Worm (Caenorhabditis elegans) whole organism, mixed stage, embryonic: ENCODE measurements around the gene sams-1.
A peak's percentile ranks its signal among the peaks of the same experiment; 100 is the strongest.

Source experiments
- M03D4.4 ChIP-seq: sonication (generic microtip); optimal IDR thresholded peaks from 2 replicates; lab custom pipeline; 2017; ENCODE audit warnings: mild to moderate bottlenecking, missing genetic modification characterization, missing compliant biosample characterization
- bed-3 ChIP-seq: fragments of 200-800 bp; sonication (Bioruptor generic); optimal IDR thresholded peaks from 3 replicates; lab custom pipeline; 2018; ENCODE audit warnings: mild to moderate bottlenecking, missing genetic modification characterization, moderate library complexity, missing compliant biosample characterization
- ceh-39 ChIP-seq: fragments of 150-350 bp; optimal IDR thresholded peaks from 2 replicates; lab custom pipeline; 2014; ENCODE audit warnings: missing biosample characterization, missing genetic modification characterization
- ceh-43 ChIP-seq: fragments of 200-800 bp; sonication (Bioruptor generic); optimal IDR thresholded peaks from 2 replicates; lab custom pipeline; 2018; ENCODE audit warnings: mild to moderate bottlenecking, missing genetic modification characterization, moderate library complexity, missing compliant biosample characterization
- ceh-83 ChIP-seq: fragments of 200-800 bp; sonication (Bioruptor generic); optimal IDR thresholded peaks from 2 replicates; lab custom pipeline; 2018; ENCODE audit warnings: mild to moderate bottlenecking, missing genetic modification characterization, missing compliant biosample characterization
- ces-1 ChIP-seq: fragments of 150-350 bp; optimal IDR thresholded peaks from 2 replicates; lab custom pipeline; 2014; ENCODE audit warnings: missing biosample characterization, missing genetic modification reagents, missing genetic modification characterization
- cnd-1 ChIP-seq: fragments of 200-800 bp; sonication (Bioruptor generic); optimal IDR thresholded peaks from 2 replicates; lab custom pipeline; 2018; ENCODE audit warnings: mild to moderate bottlenecking, missing genetic modification characterization, missing compliant biosample characterization
- drap-1 ChIP-seq: fragments of 200-800 bp; sonication (Bioruptor generic); optimal IDR thresholded peaks from 3 replicates; lab custom pipeline; 2018; ENCODE audit warnings: mild to moderate bottlenecking, missing genetic modification characterization, missing compliant biosample characterization
- elt-1 ChIP-seq: sonication (generic microtip); optimal IDR thresholded peaks from 2 replicates; lab custom pipeline; 2017; ENCODE audit warnings: missing genetic modification characterization, mild to moderate bottlenecking, missing compliant biosample characterization, antibody characterized with exemption, moderate library complexity, borderline replicate concordance; ENCODE audit not compliant: insufficient read depth
- elt-3 ChIP-seq: fragments of 150-350 bp; optimal IDR thresholded peaks from 2 replicates; lab custom pipeline; 2014; ENCODE audit warnings: missing biosample characterization, missing genetic modification characterization
- ham-2 ChIP-seq: fragments of 200-800 bp; sonication (Bioruptor generic); optimal IDR thresholded peaks from 2 replicates; lab custom pipeline; 2018; ENCODE audit warnings: mild to moderate bottlenecking, missing genetic modification characterization, missing compliant biosample characterization
- hlh-1 ChIP-seq: fragments of 150-350 bp; optimal IDR thresholded peaks from 2 replicates; lab custom pipeline; 2014; ENCODE audit warnings: missing biosample characterization, missing genetic modification reagents, missing genetic modification characterization
- lin-13 ChIP-seq: fragments of 150-350 bp; optimal IDR thresholded peaks from 2 replicates; lab custom pipeline; 2014; ENCODE audit warnings: missing biosample characterization, missing genetic modification characterization
- lin-32 ChIP-seq: fragments of 200-800 bp; sonication (Bioruptor generic); optimal IDR thresholded peaks from 2 replicates; lab custom pipeline; 2018; ENCODE audit warnings: mild to moderate bottlenecking, missing genetic modification characterization, missing compliant biosample characterization
- lsy-2 ChIP-seq: fragments of 150-350 bp; optimal IDR thresholded peaks from 2 replicates; lab custom pipeline; 2014; ENCODE audit warnings: missing biosample characterization, missing genetic modification characterization
- mab-5 ChIP-seq: fragments of 150-350 bp; optimal IDR thresholded peaks from 2 replicates; lab custom pipeline; 2014; ENCODE audit warnings: missing biosample characterization, missing genetic modification characterization
- mep-1 ChIP-seq: fragments of 150-350 bp; optimal IDR thresholded peaks from 2 replicates; lab custom pipeline; 2017; ENCODE audit warnings: missing biosample characterization, missing genetic modification reagents, missing genetic modification characterization, inconsistent platforms
- mls-2 ChIP-seq: sonication (generic microtip); optimal IDR thresholded peaks from 2 replicates; lab custom pipeline; 2016; ENCODE audit warnings: mild to moderate bottlenecking, missing genetic modification characterization, moderate library complexity, missing compliant biosample characterization
- nhr-12 ChIP-seq: fragments of 150-350 bp; optimal IDR thresholded peaks from 2 replicates; lab custom pipeline; 2014; ENCODE audit warnings: missing biosample characterization, missing genetic modification characterization
- nhr-2 ChIP-seq: fragments of 150-350 bp; optimal IDR thresholded peaks from 2 replicates; lab custom pipeline; 2014; ENCODE audit warnings: missing biosample characterization, missing genetic modification characterization
- nhr-237 ChIP-seq: fragments of 150-350 bp; optimal IDR thresholded peaks from 2 replicates; lab custom pipeline; 2014; ENCODE audit warnings: missing biosample characterization, missing genetic modification characterization
- nhr-28 ChIP-seq: fragments of 150-350 bp; optimal IDR thresholded peaks from 2 replicates; lab custom pipeline; 2014; ENCODE audit warnings: missing biosample characterization, missing genetic modification characterization
- nhr-76 ChIP-seq: sonication (generic microtip); optimal IDR thresholded peaks from 2 replicates; lab custom pipeline; 2017; ENCODE audit warnings: missing biosample characterization, missing genetic modification characterization
- pha-4 ChIP-seq: fragments of 150-350 bp; optimal IDR thresholded peaks from 2 replicates; lab custom pipeline; 2018; ENCODE audit warnings: missing biosample characterization, missing genetic modification reagents, missing genetic modification characterization
- sem-2 ChIP-seq: fragments of 200-800 bp; sonication (Bioruptor generic); optimal IDR thresholded peaks from 2 replicates; lab custom pipeline; 2018; ENCODE audit warnings: mild to moderate bottlenecking, missing genetic modification characterization, missing compliant biosample characterization
- snpc-4 ChIP-seq: fragments of 150-350 bp; optimal IDR thresholded peaks from 2 replicates; lab custom pipeline; 2014; ENCODE audit warnings: missing biosample characterization, missing genetic modification characterization
- sptf-1 ChIP-seq: sonication (generic microtip); optimal IDR thresholded peaks from 2 replicates; lab custom pipeline; 2017; ENCODE audit warnings: mild to moderate bottlenecking, missing genetic modification characterization, moderate library complexity, missing compliant biosample characterization
- unc-120 ChIP-seq: sonication (generic microtip); optimal IDR thresholded peaks from 2 replicates; lab custom pipeline; 2017; ENCODE audit warnings: missing genetic modification characterization, missing compliant biosample characterization; ENCODE audit not compliant: poor library complexity, severe bottlenecking
- unc-39 ChIP-seq: fragments of 150-350 bp; optimal IDR thresholded peaks from 2 replicates; lab custom pipeline; 2014; ENCODE audit warnings: missing biosample characterization, missing genetic modification characterization
- unc-62 ChIP-seq: fragments of 150-350 bp; optimal IDR thresholded peaks from 2 replicates; lab custom pipeline; 2014; ENCODE audit warnings: missing biosample characterization, missing genetic modification reagents, missing genetic modification characterization
- ztf-11 ChIP-seq: fragments of 150-350 bp; optimal IDR thresholded peaks from 2 replicates; lab custom pipeline; 2014; ENCODE audit warnings: missing biosample characterization, missing genetic modification characterization

sams-1 gene

DNA sequence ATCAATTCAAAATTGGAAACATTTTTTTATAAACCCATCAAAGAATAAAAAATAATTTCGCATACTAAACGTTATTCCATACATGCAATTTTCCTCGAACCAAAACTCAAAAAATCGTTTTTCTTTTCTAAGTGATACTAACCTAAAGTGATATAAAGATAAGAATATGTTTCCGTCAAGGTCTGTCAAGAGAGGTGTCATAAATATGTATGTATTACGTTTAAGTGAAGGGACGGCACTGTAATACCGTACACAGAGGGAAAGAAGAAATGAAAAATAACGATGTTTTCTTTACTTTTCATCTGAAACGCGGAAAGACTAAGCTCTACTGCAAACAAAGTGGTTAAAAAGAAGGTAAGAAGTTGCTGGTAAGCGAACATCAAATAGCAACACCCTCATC lies 40.7 kb downstream of the sams-1 start:
- TF ChIP-seq ceh-83 = no peak
- TF ChIP-seq unc-62 (GFP tag; lab: Kevin White, UChicago) = no peak
- TF ChIP-seq lsy-2 = no peak
- TF ChIP-seq nhr-2 (tag; lab: Kevin White, UChicago) = no peak
- no peak for TF ChIP-seq ham-2
- no peak for TF ChIP-seq ceh-39 (tag; lab: Kevin White, UChicago)
- TF ChIP-seq drap-1 = no peak
- no peak for TF ChIP-seq unc-120
- no peak for TF ChIP-seq cnd-1 (tag; lab: Kevin White, UChicago)
- TF ChIP-seq mab-5 (tag; lab: Kevin White, UChicago) = no peak

ce11 chrX:12007905-12008466 lies 42.2 kb downstream of the sams-1 start:
- no peak for TF ChIP-seq nhr-237 (tag; lab: Kevin White, UChicago)
- TF ChIP-seq unc-120 = no peak
- TF ChIP-seq lsy-2 = no peak
- no peak for TF ChIP-seq mls-2 (tag; lab: Kevin White, UChicago)
- TF ChIP-seq unc-39 (tag; lab: Kevin White, UChicago) = no peak
- no peak for TF ChIP-seq sptf-1 (tag; lab: Kevin White, UChicago)
- no peak for TF ChIP-seq drap-1
- no peak for TF ChIP-seq bed-3 (GFP tag; lab: Kevin White, UChicago)
- no peak for TF ChIP-seq ces-1
- no peak for TF ChIP-seq ceh-83
- TF ChIP-seq ceh-43 (GFP tag; lab: Kevin White, UChicago) = no peak
- no peak for TF ChIP-seq nhr-76 (tag; lab: Kevin White, UChicago)
- no peak for TF ChIP-seq ham-2
- TF ChIP-seq hlh-1 (tag; lab: Kevin White, UChicago) = no peak

ce11 chrX:12017908-12018479 lies 52.2 kb downstream of the sams-1 start, which contains the start of the genes nmat-1 and ucr-2.1:
Gene nmat-1, minus strand, starts transcription at chrX:12018043.
Gene ucr-2.1, plus strand, starts transcription at chrX:12018429.
- TF ChIP-seq mls-2 (tag; lab: Kevin White, UChicago) = peak; percentile 12
- peak; percentile 52 for TF ChIP-seq lin-13 (tag; lab: Kevin White, UChicago)
- no peak for TF ChIP-seq M03D4.4
- TF ChIP-seq pha-4 (tag; lab: Kevin White, UChicago) = peak; percentile 44
- no peak for TF ChIP-seq nhr-12
- TF ChIP-seq unc-120 = no peak
- no peak for TF ChIP-seq cnd-1 (tag; lab: Kevin White, UChicago)
- TF ChIP-seq mab-5 (tag; lab: Kevin White, UChicago) = no peak
- no peak for TF ChIP-seq elt-1
- TF ChIP-seq bed-3 (GFP tag; lab: Kevin White, UChicago) = no peak
- TF ChIP-seq lin-32 (GFP tag; lab: Kevin White, UChicago) = no peak
- peak; percentile 39 for TF ChIP-seq lsy-2
- TF ChIP-seq nhr-237 (tag; lab: Kevin White, UChicago) = peak; percentile 41
- peak; percentile 80 for TF ChIP-seq mep-1
- TF ChIP-seq ceh-39 (tag; lab: Kevin White, UChicago) = peak; percentile 38
- TF ChIP-seq nhr-28 (tag; lab: Kevin White, UChicago) = no peak
- TF ChIP-seq ceh-83 = no peak
- no peak for TF ChIP-seq snpc-4 (tag; lab: Kevin White, UChicago)
- no peak for TF ChIP-seq ztf-11 (tag; lab: Kevin White, UChicago)
- TF ChIP-seq sem-2 = no peak
- TF ChIP-seq ces-1 = peak; percentile 4
- no peak for TF ChIP-seq elt-3 (tag; lab: Kevin White, UChicago)
- peak; percentile 84 for TF ChIP-seq ham-2
- peak; percentile 53 for TF ChIP-seq sptf-1 (tag; lab: Kevin White, UChicago)
- no peak for TF ChIP-seq hlh-1 (tag; lab: Kevin White, UChicago)
